Worm (Caenorhabditis elegans) whole organism, young adult: Measurements from ENCODE around the gene cnc-2.
A peak's percentile ranks its signal among the peaks of the same experiment; 100 is the strongest.

Source experiments
- B0261.1 ChIP-seq: sonication (generic microtip); optimal IDR thresholded peaks from 2 replicates; lab custom pipeline; 2016; ENCODE audit warnings: mild to moderate bottlenecking, missing genetic modification characterization, moderate library complexity, missing compliant biosample characterization
- F33H1.4 ChIP-seq: fragments of 200-800 bp; sonication (Bioruptor generic); IDR thresholded peaks from 2 replicates; pipeline ENCODE4 v1.3.6; 2022; ENCODE audit warnings: missing genetic modification reagents, missing genetic modification characterization, missing compliant biosample characterization
- F37B4.10 ChIP-seq: fragments of 200-800 bp; sonication (Bioruptor generic); IDR thresholded peaks from 2 replicates; pipeline ENCODE4 v1.3.6; 2022; ENCODE audit warnings: missing genetic modification characterization, missing compliant biosample characterization
- F55B11.4 ChIP-seq: sonication (generic microtip); optimal IDR thresholded peaks from 2 replicates; lab custom pipeline; 2016; ENCODE audit warnings: missing compliant biosample characterization, missing genetic modification characterization, borderline replicate concordance; ENCODE audit not compliant: insufficient read depth
- F57C9.4 ChIP-seq: sonication (generic microtip); optimal IDR thresholded peaks from 2 replicates; lab custom pipeline; 2017; ENCODE audit warnings: mild to moderate bottlenecking, missing genetic modification characterization, missing compliant biosample characterization
- Y53F4B.3 ChIP-seq: fragments of 200-800 bp; sonication (Bioruptor generic); IDR thresholded peaks from 2 replicates; pipeline ENCODE4 v1.3.6; 2022; ENCODE audit warnings: missing genetic modification reagents, missing genetic modification characterization, missing compliant biosample characterization
- akir-1 ChIP-seq: fragments of 200-800 bp; sonication (Bioruptor generic); optimal IDR thresholded peaks from 2 replicates; lab custom pipeline; 2018; ENCODE audit warnings: mild to moderate bottlenecking, missing genetic modification characterization, moderate library complexity, missing compliant biosample characterization
- aptf-3 ChIP-seq: fragments of 200-800 bp; sonication (Bioruptor generic); IDR thresholded peaks from 2 replicates; pipeline ENCODE4 v1.3.6; 2022; ENCODE audit warnings: missing genetic modification characterization, missing compliant biosample characterization
- atf-7 ChIP-seq: sonication (generic microtip); optimal IDR thresholded peaks from 2 replicates; lab custom pipeline; 2017; ENCODE audit warnings: mild to moderate bottlenecking, missing genetic modification characterization, missing compliant biosample characterization
- attf-5 ChIP-seq: fragments of 200-800 bp; sonication (Bioruptor generic); optimal IDR thresholded peaks from 2 replicates; lab custom pipeline; 2018; ENCODE audit warnings: mild to moderate bottlenecking, missing genetic modification characterization, missing compliant biosample characterization
- ccch-3 ChIP-seq: fragments of 200-800 bp; sonication (Bioruptor generic); optimal IDR thresholded peaks from 2 replicates; lab custom pipeline; 2018; ENCODE audit warnings: mild to moderate bottlenecking, missing genetic modification characterization, missing compliant biosample characterization
- cebp-1 ChIP-seq, 2 experiments: fragments of 200-800 bp in 1 of 2; sonication (Bioruptor generic) in 1 of 2; sonication (generic microtip) in 1 of 2; IDR thresholded peaks in 1 of 2; optimal IDR thresholded peaks in 1 of 2; 2 replicates each; pipeline versions ENCODE4 v1.3.6 to Lab custom; 2017 to 2022; ENCODE audit warnings: missing compliant biosample characterization in 2 of 2, missing genetic modification characterization in 2 of 2, mild to moderate bottlenecking in 1 of 2, missing genetic modification reagents in 1 of 2, moderate library complexity in 1 of 2
- ceh-40 ChIP-seq: fragments of 200-800 bp; sonication (Bioruptor generic); IDR thresholded peaks from 2 replicates; pipeline ENCODE4 v1.3.6; 2022; ENCODE audit warnings: missing genetic modification characterization, missing compliant biosample characterization
- ceh-58 ChIP-seq: fragments of 200-800 bp; sonication (Bioruptor generic); IDR thresholded peaks from 2 replicates; pipeline ENCODE4 v1.3.6; 2022; ENCODE audit warnings: missing genetic modification characterization, missing compliant biosample characterization
- ceh-91 ChIP-seq: fragments of 200-800 bp; sonication (Bioruptor generic); IDR thresholded peaks from 2 replicates; pipeline ENCODE4 v1.3.6; 2022; ENCODE audit warnings: missing genetic modification reagents, missing genetic modification characterization, missing compliant biosample characterization
- egrh-3 ChIP-seq: fragments of 200-800 bp; sonication (Bioruptor generic); IDR thresholded peaks from 2 replicates; pipeline ENCODE4 v1.3.6; 2022; ENCODE audit warnings: missing genetic modification reagents, missing genetic modification characterization, missing compliant biosample characterization
- fkh-3 ChIP-seq: sonication (generic microtip); optimal IDR thresholded peaks from 2 replicates; lab custom pipeline; 2016; ENCODE audit warnings: mild to moderate bottlenecking, missing genetic modification characterization, missing compliant biosample characterization
- hmg-1.2 ChIP-seq: fragments of 200-800 bp; sonication (Bioruptor generic); IDR thresholded peaks from 2 replicates; pipeline ENCODE4 v1.3.6; 2022; ENCODE audit warnings: missing genetic modification reagents, missing genetic modification characterization, missing compliant biosample characterization
- lag-1 ChIP-seq: fragments of 200-800 bp; sonication (Bioruptor generic); IDR thresholded peaks from 2 replicates; pipeline ENCODE4 v1.3.6; 2022; ENCODE audit warnings: missing genetic modification reagents, missing genetic modification characterization, missing compliant biosample characterization
- lin-35 ChIP-seq, 3 experiments: fragments of 150-350 bp in 2 of 3; sonication (generic microtip) in 1 of 3; optimal IDR thresholded peaks; 2 replicates each; lab custom pipeline; 2014 to 2018; ENCODE audit warnings: missing biosample characterization in 3 of 3, missing genetic modification characterization in 3 of 3, missing genetic modification reagents in 3 of 3
- lsy-27 ChIP-seq: sonication (generic microtip); optimal IDR thresholded peaks from 2 replicates; lab custom pipeline; 2017; ENCODE audit warnings: missing genetic modification characterization, mild to moderate bottlenecking, missing compliant biosample characterization, antibody characterized with exemption, missing genotype, borderline replicate concordance; ENCODE audit not compliant: insufficient read depth
- madf-6 ChIP-seq: fragments of 200-800 bp; sonication (Bioruptor generic); IDR thresholded peaks from 2 replicates; pipeline ENCODE4 v1.3.6; 2022; ENCODE audit warnings: missing genetic modification reagents, missing genetic modification characterization, missing compliant biosample characterization
- madf-8 ChIP-seq: fragments of 200-800 bp; sonication (Bioruptor generic); conservative IDR thresholded peaks from 2 replicates; pipeline ENCODE4 v1.3.6; 2022; ENCODE audit warnings: missing genetic modification reagents, missing genetic modification characterization, missing compliant biosample characterization
- mxl-1 ChIP-seq: sonication (generic microtip); optimal IDR thresholded peaks from 2 replicates; lab custom pipeline; 2016; ENCODE audit warnings: missing genetic modification characterization, missing compliant biosample characterization
- nfya-2 ChIP-seq: fragments of 200-800 bp; sonication (Bioruptor generic); IDR thresholded peaks from 2 replicates; pipeline ENCODE4 v1.3.6; 2022; ENCODE audit warnings: missing genetic modification reagents, missing genetic modification characterization, missing compliant biosample characterization
- nhr-27 ChIP-seq: fragments of 200-800 bp; sonication (Bioruptor generic); optimal IDR thresholded peaks from 2 replicates; lab custom pipeline; 2018; ENCODE audit warnings: mild to moderate bottlenecking, missing genetic modification characterization, moderate library complexity, missing compliant biosample characterization
- nhr-80 ChIP-seq: sonication (generic microtip); optimal IDR thresholded peaks from 2 replicates; lab custom pipeline; 2016; ENCODE audit warnings: missing genetic modification characterization, missing compliant biosample characterization
- pbrm-1 ChIP-seq: fragments of 200-800 bp; sonication (Bioruptor generic); IDR thresholded peaks from 2 replicates; pipeline ENCODE4 v1.3.6; 2022; ENCODE audit warnings: missing genetic modification reagents, missing genetic modification characterization, missing compliant biosample characterization
- rcor-1 ChIP-seq: fragments of 200-800 bp; sonication (Bioruptor generic); IDR thresholded peaks from 2 replicates; pipeline ENCODE4 v1.3.6; 2022; ENCODE audit warnings: missing genetic modification reagents, missing genetic modification characterization, missing compliant biosample characterization
- unc-130 ChIP-seq: sonication (generic microtip); optimal IDR thresholded peaks from 2 replicates; lab custom pipeline; 2016; ENCODE audit warnings: missing genetic modification reagents, missing genetic modification characterization, missing compliant biosample characterization
- zfh-2 ChIP-seq: fragments of 200-800 bp; sonication (Bioruptor generic); conservative IDR thresholded peaks from 2 replicates; pipeline ENCODE4 v1.3.6; 2022; ENCODE audit warnings: missing genetic modification reagents, missing genetic modification characterization, missing compliant biosample characterization
- zim-3 ChIP-seq: sonication (generic microtip); optimal IDR thresholded peaks from 2 replicates; lab custom pipeline; 2017; ENCODE audit warnings: mild to moderate bottlenecking, missing genetic modification characterization, moderate library complexity, missing compliant biosample characterization
- ztf-18 ChIP-seq: sonication (generic microtip); optimal IDR thresholded peaks from 2 replicates; lab custom pipeline; 2016; ENCODE audit warnings: missing genotype, mild to moderate bottlenecking, missing genetic modification characterization, missing compliant biosample characterization
- ztf-26 ChIP-seq: sonication (generic microtip); optimal IDR thresholded peaks from 2 replicates; lab custom pipeline; 2017; ENCODE audit warnings: missing genetic modification characterization, missing compliant biosample characterization
- ztf-6 ChIP-seq: fragments of 200-800 bp; sonication (Bioruptor generic); IDR thresholded peaks from 2 replicates; pipeline ENCODE4 v1.3.6; 2022; ENCODE audit warnings: missing genetic modification reagents, missing genetic modification characterization, missing compliant biosample characterization

cnc-2 gene

ce11 chrV:1466949-1467348 is 17.0 kb upstream of the cnc-2 start:
- TF ChIP-seq cebp-1 (GFP tag; IDR thresholded peaks at IDR 0.05; lab: Robert Waterston, UW) (no peak), cebp-1 (tag; optimal IDR thresholded peaks at IDR 0.05; lab: Kevin White, UChicago) (peak; percentile 65), hmg-1.2 (GFP tag; lab: Robert Waterston, UW) (peak; percentile 34; the same call in 1 of the 2 replicates), lin-35 (GFP tag; optimal IDR thresholded peaks at IDR 0.05; lab: Kevin White, UChicago) (no peak), rcor-1 (GFP tag; lab: Robert Waterston, UW) (no peak), ceh-91 (GFP tag; lab: Robert Waterston, UW) (no peak), nhr-80 (tag; lab: Kevin White, UChicago) (peak; percentile 43), attf-5 (GFP tag; lab: Kevin White, UChicago) (peak; percentile 58)
- TF ChIP-seq, all 124 proteins: peak for 4

- TF ChIP-seq lin-35 (GFP tag; optimal IDR thresholded peaks at IDR 0.05; lab: Kevin White, UChicago), result no peak
- no peak for TF ChIP-seq F57C9.4
- no peak for TF ChIP-seq atf-7 (tag; lab: Kevin White, UChicago)
- TF ChIP-seq madf-6, result no peak
- 0 out of 2 replicates have a peak, but pooled peaks have one; percentile 18 for TF ChIP-seq F37B4.10 (GFP tag; lab: Robert Waterston, UW)
- no peak for TF ChIP-seq ceh-91 (GFP tag; lab: Robert Waterston, UW)
- no peak for TF ChIP-seq F55B11.4 (tag; lab: Kevin White, UChicago)
- no peak for TF ChIP-seq mxl-1
- TF ChIP-seq egrh-3 (GFP tag; lab: Robert Waterston, UW), result peak; percentile 81
- no peak for TF ChIP-seq akir-1 (GFP tag; lab: Kevin White, UChicago)
- no peak for TF ChIP-seq Y53F4B.3 (GFP tag; lab: Robert Waterston, UW)
- TF ChIP-seq F33H1.4 (GFP tag; lab: Robert Waterston, UW), result no peak
- no peak for TF ChIP-seq aptf-3 (GFP tag; lab: Robert Waterston, UW)
- TF ChIP-seq pbrm-1 (GFP tag; lab: Robert Waterston, UW), result no peak
- TF ChIP-seq ztf-6 (GFP tag; lab: Robert Waterston, UW), result no peak
- TF ChIP-seq ceh-58, result no peak
- peak; percentile 39 for TF ChIP-seq fkh-3 (tag; lab: Kevin White, UChicago)
- TF ChIP-seq unc-130 (GFP tag; lab: Kevin White, UChicago), result no peak
- no peak for TF ChIP-seq lsy-27 (tag; lab: Kevin White, UChicago)
- TF ChIP-seq nfya-2 (GFP tag; lab: Robert Waterston, UW), result no peak
- TF ChIP-seq zfh-2 (GFP tag; lab: Robert Waterston, UW), result peak; percentile 81
- TF ChIP-seq, all 124 proteins: peak for 4
These were observed 15.9 kb upstream of the cnc-2 start for ce11 chrV:1465932-1466331.

DNA sequence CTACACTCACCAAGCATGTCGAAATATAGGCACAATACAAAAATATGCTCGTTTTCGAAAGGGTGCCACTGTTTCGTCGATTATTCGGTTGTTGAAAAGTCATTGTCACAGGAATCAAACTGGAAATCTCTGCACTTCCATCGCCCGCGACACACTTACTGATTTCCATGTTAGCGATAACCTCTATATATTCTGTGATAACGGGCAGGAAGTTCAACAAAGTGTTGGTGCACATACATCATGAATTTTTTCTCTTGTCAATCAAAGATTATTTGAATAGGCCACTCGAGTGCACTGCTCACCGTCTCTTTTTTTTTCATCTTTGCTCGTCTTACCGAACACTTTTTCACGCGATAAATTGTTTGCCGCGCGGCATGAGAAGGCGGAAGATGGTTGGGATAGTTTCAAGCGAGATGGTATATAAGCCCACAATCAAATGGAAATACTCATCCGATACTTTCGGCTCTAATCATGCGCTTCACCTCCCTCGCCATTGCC is 14.6 kb upstream of the cnc-2 start, which contains the start of the genes fpn-1.2 and pqn-54:
TSS of gene fpn-1.2 (minus strand) at position 157 of the 498 bp plus-strand sequence.
TSS of gene pqn-54 (plus strand) at position 448 of the 498 bp plus-strand sequence.
- TF ChIP-seq ccch-3, result no peak
- TF ChIP-seq atf-7 (tag; lab: Kevin White, UChicago), result peak; percentile 9
- peak; percentile 87 for TF ChIP-seq nhr-80 (tag; lab: Kevin White, UChicago)
- TF ChIP-seq, all 124 proteins: peak for 2

DNA sequence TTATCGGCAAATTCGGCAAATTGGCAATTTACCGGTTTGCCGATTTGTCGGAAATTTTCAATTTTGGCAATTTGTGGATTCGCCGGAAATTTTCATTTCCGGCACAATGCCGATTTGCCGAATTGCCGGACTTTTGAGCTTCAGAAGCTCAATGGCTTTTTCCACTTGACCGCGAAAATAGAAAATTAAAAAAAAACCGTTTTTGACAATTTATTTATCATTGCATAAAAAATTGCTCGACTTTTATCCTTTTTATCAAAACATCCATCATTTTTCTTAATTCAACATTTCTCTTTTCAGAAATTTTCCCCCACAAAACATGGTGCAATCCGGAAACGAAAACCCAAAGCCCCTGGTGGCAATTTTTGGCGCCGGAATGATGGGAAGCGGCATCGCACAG is 10.1 kb upstream of the cnc-2 start, which contains the start of gene hacd-1:
TSS of gene hacd-1 (plus strand) at position 301 of the 400 bp plus-strand sequence.
- TF ChIP-seq ceh-91 (GFP tag; lab: Robert Waterston, UW) (no peak), ceh-40 (GFP tag; lab: Robert Waterston, UW) (no peak), attf-5 (GFP tag; lab: Kevin White, UChicago) (no peak), nhr-27 (no peak), B0261.1 (tag; lab: Kevin White, UChicago) (no peak), ztf-26 (tag; lab: Kevin White, UChicago) (no peak), ccch-3 (no peak), ztf-18 (tag; lab: Kevin White, UChicago) (no peak), lag-1 (GFP tag; lab: Robert Waterston, UW) (no peak), madf-8 (GFP tag; lab: Robert Waterston, UW) (no peak), zim-3 (no peak), F55B11.4 (tag; lab: Kevin White, UChicago) (no peak)
